Fruit fly (Drosophila melanogaster): Measurements from ENCODE around the gene 5-HT2A.

DNA sequence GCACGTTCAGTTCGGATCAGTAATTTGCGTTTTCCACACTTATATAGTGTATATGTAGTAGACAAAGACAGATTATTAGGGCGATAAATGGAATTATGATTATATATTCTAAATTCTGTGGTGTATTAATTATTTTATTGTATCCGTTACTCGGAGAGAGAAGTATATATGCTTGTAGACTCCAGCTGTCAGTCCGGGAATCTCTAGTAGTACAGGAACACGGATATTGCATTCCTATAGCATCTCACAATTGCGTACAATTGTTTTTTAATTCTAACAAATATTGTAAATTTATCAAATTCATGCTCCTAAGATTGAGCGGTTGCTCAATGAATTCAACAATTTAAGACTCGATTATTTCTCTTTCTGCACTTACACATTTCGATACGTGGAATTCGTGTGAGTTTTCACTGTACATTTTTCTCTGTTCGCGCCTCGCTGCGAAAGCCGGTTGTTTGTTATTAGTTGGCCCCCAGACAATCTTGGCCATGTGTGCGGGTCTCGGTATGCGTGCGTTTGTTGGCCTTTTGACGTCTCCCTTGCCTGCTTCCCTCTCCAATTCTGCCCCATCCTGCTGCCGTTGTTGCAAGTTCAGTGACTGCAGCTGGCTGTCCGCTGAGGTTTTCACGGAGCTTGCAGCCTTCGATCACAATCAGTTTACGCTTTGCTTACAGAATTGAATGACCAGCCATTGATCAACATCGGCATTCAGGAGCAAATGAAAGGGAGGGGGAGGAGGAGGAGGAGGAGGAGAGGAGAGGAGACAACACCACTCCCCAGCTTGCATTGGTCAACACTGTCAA lies 54.9 kb downstream of the 5-HT2A start:
- TF ChIP-seq CG17806 (tag; optimal IDR thresholded peaks at IDR 0.05) (no peak), CG13204 (GFP tag; optimal IDR thresholded peaks at IDR 0.05) (no peak), fd96Ca (GFP tag; IDR thresholded peaks at IDR 0.05) (no peak), Ets98B (GFP tag; IDR thresholded peaks at IDR 0.05) (no peak), CG10348 (GFP tag; IDR thresholded peaks at IDR 0.05) (no peak), CG4496 (GFP tag; IDR thresholded peaks at IDR 0.05) (no peak; the same call in 2 of the 3 replicates), CG34367 (tag; optimal IDR thresholded peaks at IDR 0.05) (peak; percentile 18), gl (tag; optimal IDR thresholded peaks at IDR 0.05) (no peak), Pif1B (GFP tag; optimal IDR thresholded peaks at IDR 0.05) (peak; percentile 45), CG32121 (GFP tag; IDR thresholded peaks at IDR 0.05) (no peak)
